Worm (Caenorhabditis elegans) whole organism, young adult: ENCODE measurements around the gene F31F4.1.

Experiments
- B0035.1 ChIP-seq: sonication (generic microtip); optimal IDR thresholded peaks from 2 replicates; lab custom pipeline; 2016; ENCODE audit warnings: missing genetic modification characterization, mild to moderate bottlenecking, missing compliant biosample characterization, missing genotype, missing genetic modification reagents
- B0261.1 ChIP-seq: sonication (generic microtip); optimal IDR thresholded peaks from 2 replicates; lab custom pipeline; 2016; ENCODE audit warnings: mild to moderate bottlenecking, missing genetic modification characterization, moderate library complexity, missing compliant biosample characterization
- C17E4.6 ChIP-seq: fragments of 200-800 bp; sonication (Bioruptor generic); IDR thresholded peaks from 2 replicates; pipeline ENCODE4 v1.3.6; 2022; ENCODE audit warnings: missing genetic modification reagents, missing genetic modification characterization, missing compliant biosample characterization
- F33H1.4 ChIP-seq: fragments of 200-800 bp; sonication (Bioruptor generic); IDR thresholded peaks from 2 replicates; pipeline ENCODE4 v1.3.6; 2022; ENCODE audit warnings: missing genetic modification reagents, missing genetic modification characterization, missing compliant biosample characterization
- F37B4.10 ChIP-seq: fragments of 200-800 bp; sonication (Bioruptor generic); IDR thresholded peaks from 2 replicates; pipeline ENCODE4 v1.3.6; 2022; ENCODE audit warnings: missing genetic modification characterization, missing compliant biosample characterization
- F49E8.2 ChIP-seq: sonication (generic microtip); optimal IDR thresholded peaks from 3 replicates; lab custom pipeline; 2017; ENCODE audit warnings: missing genetic modification characterization, mild to moderate bottlenecking, missing compliant biosample characterization, antibody characterized with exemption, moderate library complexity; ENCODE audit not compliant: insufficient read depth
- F55B11.4 ChIP-seq: sonication (generic microtip); optimal IDR thresholded peaks from 2 replicates; lab custom pipeline; 2016; ENCODE audit warnings: missing compliant biosample characterization, missing genetic modification characterization, borderline replicate concordance; ENCODE audit not compliant: insufficient read depth
- F57C9.4 ChIP-seq: sonication (generic microtip); optimal IDR thresholded peaks from 2 replicates; lab custom pipeline; 2017; ENCODE audit warnings: mild to moderate bottlenecking, missing genetic modification characterization, missing compliant biosample characterization
- K11D2.4 ChIP-seq: fragments of 200-800 bp; sonication (Bioruptor generic); IDR thresholded peaks from 2 replicates; pipeline ENCODE4 v1.3.6; 2022; ENCODE audit warnings: missing genetic modification reagents, missing genetic modification characterization, missing compliant biosample characterization
- T26A5.8 ChIP-seq: sonication (generic microtip); optimal IDR thresholded peaks from 2 replicates; lab custom pipeline; 2016; ENCODE audit warnings: missing genetic modification characterization, missing compliant biosample characterization
- Y53F4B.3 ChIP-seq: fragments of 200-800 bp; sonication (Bioruptor generic); IDR thresholded peaks from 2 replicates; pipeline ENCODE4 v1.3.6; 2022; ENCODE audit warnings: missing genetic modification reagents, missing genetic modification characterization, missing compliant biosample characterization
- Y79H2A.3 ChIP-seq: fragments of 200-800 bp; sonication (Bioruptor generic); conservative IDR thresholded peaks from 2 replicates; pipeline ENCODE4 v1.3.6; 2022; ENCODE audit warnings: missing genetic modification reagents, missing genetic modification characterization, missing compliant biosample characterization
- Y95B8A.8 ChIP-seq: fragments of 200-800 bp; sonication (Bioruptor generic); IDR thresholded peaks from 2 replicates; pipeline ENCODE4 v1.3.6; 2022; ENCODE audit warnings: missing genetic modification reagents, missing genetic modification characterization, missing compliant biosample characterization
- atf-7 ChIP-seq: sonication (generic microtip); optimal IDR thresholded peaks from 2 replicates; lab custom pipeline; 2017; ENCODE audit warnings: mild to moderate bottlenecking, missing genetic modification characterization, missing compliant biosample characterization
- attf-3 ChIP-seq: fragments of 200-800 bp; sonication (Bioruptor generic); conservative IDR thresholded peaks from 2 replicates; pipeline ENCODE4 v1.3.6; 2022; ENCODE audit warnings: missing genetic modification reagents, missing genetic modification characterization, missing compliant biosample characterization
- attf-6 ChIP-seq: fragments of 200-800 bp; sonication (Bioruptor generic); IDR thresholded peaks from 2 replicates; pipeline ENCODE4 v1.3.6; 2022; ENCODE audit warnings: missing genetic modification reagents, missing genetic modification characterization, missing compliant biosample characterization
- ccch-3 ChIP-seq: fragments of 200-800 bp; sonication (Bioruptor generic); optimal IDR thresholded peaks from 2 replicates; lab custom pipeline; 2018; ENCODE audit warnings: mild to moderate bottlenecking, missing genetic modification characterization, missing compliant biosample characterization
- ceh-40 ChIP-seq: fragments of 200-800 bp; sonication (Bioruptor generic); IDR thresholded peaks from 2 replicates; pipeline ENCODE4 v1.3.6; 2022; ENCODE audit warnings: missing genetic modification characterization, missing compliant biosample characterization
- ceh-58 ChIP-seq: fragments of 200-800 bp; sonication (Bioruptor generic); IDR thresholded peaks from 2 replicates; pipeline ENCODE4 v1.3.6; 2022; ENCODE audit warnings: missing genetic modification characterization, missing compliant biosample characterization
- die-1 ChIP-seq: sonication (generic microtip); optimal IDR thresholded peaks from 2 replicates; lab custom pipeline; 2016; ENCODE audit warnings: missing genotype, mild to moderate bottlenecking, missing genetic modification characterization, missing compliant biosample characterization
- dox-1 ChIP-seq: fragments of 200-800 bp; sonication (Bioruptor generic); IDR thresholded peaks from 2 replicates; pipeline ENCODE4 v1.3.6; 2022; ENCODE audit warnings: missing genetic modification reagents, missing genetic modification characterization, missing compliant biosample characterization
- efl-1 ChIP-seq: fragments of 150-350 bp; optimal IDR thresholded peaks from 2 replicates; lab custom pipeline; 2014; ENCODE audit warnings: missing biosample characterization, missing genetic modification reagents, missing genetic modification characterization
- egl-18 ChIP-seq: fragments of 200-800 bp; sonication (Bioruptor generic); IDR thresholded peaks from 2 replicates; pipeline ENCODE4 v1.3.6; 2022; ENCODE audit warnings: missing genetic modification reagents, missing genetic modification characterization, missing compliant biosample characterization
- egrh-3 ChIP-seq: fragments of 200-800 bp; sonication (Bioruptor generic); IDR thresholded peaks from 2 replicates; pipeline ENCODE4 v1.3.6; 2022; ENCODE audit warnings: missing genetic modification reagents, missing genetic modification characterization, missing compliant biosample characterization
- fkh-3 ChIP-seq: sonication (generic microtip); optimal IDR thresholded peaks from 2 replicates; lab custom pipeline; 2016; ENCODE audit warnings: mild to moderate bottlenecking, missing genetic modification characterization, missing compliant biosample characterization
- hmg-20 ChIP-seq: fragments of 200-800 bp; sonication (Bioruptor generic); IDR thresholded peaks from 2 replicates; pipeline ENCODE4 v1.3.6; 2022; ENCODE audit warnings: missing genetic modification reagents, missing genetic modification characterization, missing compliant biosample characterization
- hrde-1 ChIP-seq: sonication (generic microtip); optimal IDR thresholded peaks from 2 replicates; lab custom pipeline; 2016; ENCODE audit warnings: missing genetic modification characterization, mild to moderate bottlenecking, missing compliant biosample characterization, moderate library complexity, missing genotype, missing genetic modification reagents, borderline replicate concordance
- let-526 ChIP-seq: fragments of 200-800 bp; sonication (Bioruptor generic); IDR thresholded peaks from 2 replicates; pipeline ENCODE4 v1.3.6; 2022; ENCODE audit warnings: missing genetic modification reagents, missing genetic modification characterization, missing compliant biosample characterization
- lin-35 ChIP-seq, 3 experiments: fragments of 150-350 bp in 2 of 3; sonication (generic microtip) in 1 of 3; optimal IDR thresholded peaks; 2 replicates each; lab custom pipeline; 2014 to 2018; ENCODE audit warnings: missing biosample characterization in 3 of 3, missing genetic modification characterization in 3 of 3, missing genetic modification reagents in 3 of 3
- lsl-1 ChIP-seq: fragments of 200-800 bp; sonication (Bioruptor generic); optimal IDR thresholded peaks from 2 replicates; lab custom pipeline; 2018; ENCODE audit warnings: mild to moderate bottlenecking, missing genetic modification characterization, moderate library complexity, missing compliant biosample characterization
- madf-3 ChIP-seq: fragments of 200-800 bp; sonication (Bioruptor generic); IDR thresholded peaks from 2 replicates; pipeline ENCODE4 v1.3.6; 2022; ENCODE audit warnings: missing genetic modification reagents, missing genetic modification characterization, missing compliant biosample characterization
- madf-6 ChIP-seq: fragments of 200-800 bp; sonication (Bioruptor generic); IDR thresholded peaks from 2 replicates; pipeline ENCODE4 v1.3.6; 2022; ENCODE audit warnings: missing genetic modification reagents, missing genetic modification characterization, missing compliant biosample characterization
- nfya-2 ChIP-seq: fragments of 200-800 bp; sonication (Bioruptor generic); IDR thresholded peaks from 2 replicates; pipeline ENCODE4 v1.3.6; 2022; ENCODE audit warnings: missing genetic modification reagents, missing genetic modification characterization, missing compliant biosample characterization
- nhr-179 ChIP-seq: sonication (generic microtip); optimal IDR thresholded peaks from 2 replicates; lab custom pipeline; 2016; ENCODE audit warnings: mild to moderate bottlenecking, missing genetic modification characterization, missing compliant biosample characterization
- nhr-80 ChIP-seq: sonication (generic microtip); optimal IDR thresholded peaks from 2 replicates; lab custom pipeline; 2016; ENCODE audit warnings: missing genetic modification characterization, missing compliant biosample characterization
- nhr-90 ChIP-seq: sonication (generic microtip); optimal IDR thresholded peaks from 2 replicates; lab custom pipeline; 2016; ENCODE audit warnings: missing genotype, mild to moderate bottlenecking, missing genetic modification characterization, missing compliant biosample characterization
- pbrm-1 ChIP-seq: fragments of 200-800 bp; sonication (Bioruptor generic); IDR thresholded peaks from 2 replicates; pipeline ENCODE4 v1.3.6; 2022; ENCODE audit warnings: missing genetic modification reagents, missing genetic modification characterization, missing compliant biosample characterization
- pha-4 ChIP-seq: fragments of 150-350 bp; sonication (generic microtip); optimal IDR thresholded peaks from 2 replicates; lab custom pipeline; 2014; ENCODE audit warnings: missing biosample characterization, missing genetic modification reagents, missing genetic modification characterization
- rec-8 ChIP-seq, 2 experiments: sonication (generic microtip); optimal IDR thresholded peaks; 2 replicates each; lab custom pipeline; 2016; ENCODE audit warnings: mild to moderate bottlenecking in 2 of 2, missing genetic modification characterization in 2 of 2, missing genetic modification reagents in 2 of 2, missing genotype in 2 of 2, missing biosample characterization in 1 of 2, missing compliant biosample characterization in 1 of 2, moderate library complexity in 1 of 2
- rpc-1 ChIP-seq, 2 experiments: fragments of 150-350 bp in 1 of 2; sonication (generic microtip) in 1 of 2; optimal IDR thresholded peaks; 2 replicates each; lab custom pipeline; 2014 to 2018; ENCODE audit warnings: missing biosample characterization in 1 of 2, missing genetic modification characterization in 1 of 2, missing genetic modification reagents in 1 of 2, missing genotype in 1 of 2
- snpc-1.1 ChIP-seq: sonication (generic microtip); optimal IDR thresholded peaks from 2 replicates; lab custom pipeline; 2017; ENCODE audit warnings: missing genetic modification characterization, mild to moderate bottlenecking, missing compliant biosample characterization, antibody characterized with exemption, moderate library complexity, missing genotype, missing genetic modification reagents; ENCODE audit not compliant: insufficient read depth
- tbp1 ChIP-seq: fragments of 200-800 bp; sonication (Bioruptor generic); optimal IDR thresholded peaks from 2 replicates; lab custom pipeline; 2018; ENCODE audit warnings: mild to moderate bottlenecking, missing genetic modification characterization, missing compliant biosample characterization
- unc-62 ChIP-seq: fragments of 150-350 bp; optimal IDR thresholded peaks from 2 replicates; lab custom pipeline; 2014; ENCODE audit warnings: missing biosample characterization, missing genetic modification reagents, missing genetic modification characterization
- zim-3 ChIP-seq: sonication (generic microtip); optimal IDR thresholded peaks from 2 replicates; lab custom pipeline; 2017; ENCODE audit warnings: mild to moderate bottlenecking, missing genetic modification characterization, moderate library complexity, missing compliant biosample characterization
- ztf-18 ChIP-seq: sonication (generic microtip); optimal IDR thresholded peaks from 2 replicates; lab custom pipeline; 2016; ENCODE audit warnings: missing genotype, mild to moderate bottlenecking, missing genetic modification characterization, missing compliant biosample characterization
- ztf-22 ChIP-seq: fragments of 200-800 bp; sonication (Bioruptor generic); optimal IDR thresholded peaks from 2 replicates; lab custom pipeline; 2018; ENCODE audit warnings: mild to moderate bottlenecking, missing genetic modification characterization, moderate library complexity, missing compliant biosample characterization
- ztf-25 ChIP-seq: fragments of 200-800 bp; sonication (Bioruptor generic); IDR thresholded peaks from 2 replicates; pipeline ENCODE4 v1.3.6; 2022; ENCODE audit warnings: missing genetic modification reagents, missing genetic modification characterization, missing compliant biosample characterization
- ztf-28 ChIP-seq: fragments of 200-800 bp; sonication (Bioruptor generic); IDR thresholded peaks from 2 replicates; pipeline ENCODE4 v1.3.6; 2022; ENCODE audit warnings: missing genetic modification reagents, missing genetic modification characterization, missing compliant biosample characterization

F31F4.1 gene

ce11 chrV:730216-730615 is 46.4 kb downstream of the F31F4.1 start (continued):
- TF ChIP-seq ccch-3 (no peak), die-1 (tag; lab: Kevin White, UChicago) (no peak), nhr-80 (tag; lab: Kevin White, UChicago) (peak; percentile 54), F37B4.10 (GFP tag; lab: Robert Waterston, UW) (no peak), egrh-3 (GFP tag; lab: Robert Waterston, UW) (no peak), hmg-20 (GFP tag; lab: Robert Waterston, UW) (no peak), ztf-25 (no peak), attf-3 (no peak), nhr-90 (no peak), fkh-3 (tag; lab: Kevin White, UChicago) (no peak), Y95B8A.8 (GFP tag; lab: Robert Waterston, UW) (0 out of 2 replicates have a peak, but pooled peaks have one; percentile 36), B0261.1 (tag; lab: Kevin White, UChicago) (no peak), madf-3 (0 out of 2 replicates have a peak, but pooled peaks have one; percentile 47), nfya-2 (GFP tag; lab: Robert Waterston, UW) (no peak), hrde-1 (tag; lab: Kevin White, UChicago) (no peak), rpc-1 (optimal IDR thresholded peaks at IDR 0.05; lab: Kevin White, UChicago) (no peak), rpc-1 (tag; optimal IDR thresholded peaks at IDR 0.05; lab: Kevin White, UChicago) (no peak), madf-6 (GFP tag; lab: Robert Waterston, UW) (no peak), ztf-28 (no peak), zim-3 (tag; lab: Kevin White, UChicago) (no peak), F55B11.4 (tag; lab: Kevin White, UChicago) (no peak), egl-18 (no peak), F49E8.2 (tag; lab: Kevin White, UChicago) (no peak), Y79H2A.3 (GFP tag; lab: Robert Waterston, UW) (no peak), F57C9.4 (no peak), K11D2.4 (GFP tag; lab: Robert Waterston, UW) (peak; percentile 45; the same call in 1 of the 2 replicates), ceh-40 (GFP tag; lab: Robert Waterston, UW) (no peak), efl-1 (GFP tag; lab: Kevin White, UChicago) (no peak), C17E4.6 (GFP tag; lab: Robert Waterston, UW) (no peak), attf-6 (no peak), lin-35 (GFP tag; optimal IDR thresholded peaks at IDR 0.05; lab: Kevin White, UChicago) (no peak), dox-1 (GFP tag; lab: Robert Waterston, UW) (peak; percentile 42; the same call in 1 of the 2 replicates), atf-7 (tag; lab: Kevin White, UChicago) (no peak), snpc-1.1 (tag; lab: Kevin White, UChicago) (no peak), Y53F4B.3 (no peak)

ce11 chrV:731330-731729 is 47.5 kb downstream of the F31F4.1 start:
- peak; percentile 83 for TF ChIP-seq unc-62 (GFP tag; lab: Kevin White, UChicago)
- no peak for TF ChIP-seq rec-8 (tag; optimal IDR thresholded peaks at IDR 0.05; lab: Kevin White, UChicago)
- peak; percentile 32 for TF ChIP-seq B0035.1 (tag; lab: Kevin White, UChicago)
- TF ChIP-seq nhr-80 (tag; lab: Kevin White, UChicago), result peak; percentile 97
- peak; percentile 63 for TF ChIP-seq tbp1
- TF ChIP-seq F57C9.4, result no peak
- no peak for TF ChIP-seq fkh-3 (tag; lab: Kevin White, UChicago)
- peak; percentile 77 for TF ChIP-seq pbrm-1 (GFP tag; lab: Robert Waterston, UW)
- TF ChIP-seq ceh-58, result no peak
- peak; percentile 93 for TF ChIP-seq pha-4 (tag; lab: Kevin White, UChicago)
- no peak for TF ChIP-seq ztf-18
- no peak for TF ChIP-seq F33H1.4 (GFP tag; lab: Robert Waterston, UW)
- TF ChIP-seq let-526 (GFP tag; lab: Robert Waterston, UW), result peak; percentile 96
- TF ChIP-seq attf-3, result no peak
- peak; percentile 93 for TF ChIP-seq ztf-22
- TF ChIP-seq lsl-1 (GFP tag; lab: Kevin White, UChicago), result no peak
- TF ChIP-seq ceh-40 (GFP tag; lab: Robert Waterston, UW), result no peak
- no peak for TF ChIP-seq T26A5.8 (tag; lab: Kevin White, UChicago)
- TF ChIP-seq Y53F4B.3, result no peak
- no peak for TF ChIP-seq nhr-179 (tag; lab: Kevin White, UChicago)
